Worm (Caenorhabditis elegans) whole organism, dauer: ENCODE measurements around the gene cpna-2.

Source experiments
- unc-62 ChIP-seq: sonication (generic microtip); optimal IDR thresholded peaks from 2 replicates; lab custom pipeline; 2017; ENCODE audit warnings: missing biosample characterization, missing genetic modification reagents, missing genetic modification characterization

cpna-2 gene

ce11 chrII:7707383-7707782 is 17.3 kb upstream of the cpna-2 start, which contains the start of gene luc-7L:
TSS of gene luc-7L (minus strand) at chrII:7707483.
- no peak for TF ChIP-seq unc-62 (GFP tag; lab: Kevin White, UChicago)

ce11 chrII:7708540-7708939 is 16.2 kb upstream of the cpna-2 start, which contains the start of gene B0495.9:
TSS of gene B0495.9 (minus strand) at chrII:7708710.
- TF ChIP-seq unc-62 (GFP tag; lab: Kevin White, UChicago), result no peak

- TF ChIP-seq unc-62 (GFP tag; lab: Kevin White, UChicago), result no peak
These were observed 15.4 kb upstream of the cpna-2 start, which contains the start of gene sre-1 for ce11 chrII:7709301-7709754. TSS of gene sre-1 (plus strand) at chrII:7709704.

- TF ChIP-seq unc-62 (GFP tag; lab: Kevin White, UChicago), result no peak
These were observed 10.0 kb upstream of the cpna-2 start for ce11 chrII:7714614-7715186.

ce11 chrII:7716112-7716511 is 8.6 kb upstream of the cpna-2 start:
- TF ChIP-seq unc-62 (GFP tag; lab: Kevin White, UChicago), result no peak

- no peak for TF ChIP-seq unc-62 (GFP tag; lab: Kevin White, UChicago)
These were observed 6.2 kb upstream of the cpna-2 start, which contains the start of gene cpna-5 for ce11 chrII:7718491-7718890. TSS of gene cpna-5 (minus strand) at chrII:7718591.

- no peak for TF ChIP-seq unc-62 (GFP tag; lab: Kevin White, UChicago)
These were observed 5.7 kb upstream of the cpna-2 start for ce11 chrII:7719039-7719438.

ce11 chrII:7720479-7720878 is 4.2 kb upstream of the cpna-2 start:
- no peak for TF ChIP-seq unc-62 (GFP tag; lab: Kevin White, UChicago)

ce11 chrII:7722784-7723183 is 1.9 kb upstream of the cpna-2 start:
- no peak for TF ChIP-seq unc-62 (GFP tag; lab: Kevin White, UChicago)

ce11 chrII:7736725-7737124 is 12.0 kb downstream of the cpna-2 start:
- TF ChIP-seq unc-62 (GFP tag; lab: Kevin White, UChicago), result no peak

- TF ChIP-seq unc-62 (GFP tag; lab: Kevin White, UChicago), result no peak
These were observed 28.8 kb downstream of the cpna-2 start, which contains the start of gene trx-1 for ce11 chrII:7753500-7753899. TSS of gene trx-1 (minus strand) at chrII:7753600.

ce11 chrII:7755116-7755571 is 30.4 kb downstream of the cpna-2 start, which contains the start of the genes B0228.6 and B0228.1:
TSS of gene B0228.6 (minus strand) at chrII:7755166.
TSS of gene B0228.1 (plus strand) at chrII:7755343.
- no peak for TF ChIP-seq unc-62 (GFP tag; lab: Kevin White, UChicago)

ce11 chrII:7756810-7757209 is 32.1 kb downstream of the cpna-2 start:
- TF ChIP-seq unc-62 (GFP tag; lab: Kevin White, UChicago), result no peak

- no peak for TF ChIP-seq unc-62 (GFP tag; lab: Kevin White, UChicago)
These were observed 33.9 kb downstream of the cpna-2 start, which contains the start of gene B0228.7 for ce11 chrII:7758397-7759135. TSS of gene B0228.7 (minus strand) at chrII:7759023.

ce11 chrII:7761440-7761839 is 36.7 kb downstream of the cpna-2 start, which contains the start of gene B0228.8:
TSS of gene B0228.8 (minus strand) at chrII:7761540.
- no peak for TF ChIP-seq unc-62 (GFP tag; lab: Kevin White, UChicago)

- no peak for TF ChIP-seq unc-62 (GFP tag; lab: Kevin White, UChicago)
These were observed 38.9 kb downstream of the cpna-2 start, which contains the start of gene B0228.9 for ce11 chrII:7763569-7763968. TSS of gene B0228.9 (minus strand) at chrII:7763669.
